Worm (Caenorhabditis elegans) whole organism, early embryonic: ENCODE data around the gene C12D5.5.

Experiments used
- aly-1 ChIP-seq: sonication (generic microtip); optimal IDR thresholded peaks from 2 replicates; lab custom pipeline; 2016; ENCODE audit warnings: missing genetic modification characterization, missing compliant biosample characterization
- ceh-36 ChIP-seq: sonication (generic microtip); optimal IDR thresholded peaks from 2 replicates; lab custom pipeline; 2016; ENCODE audit warnings: missing genetic modification characterization, inconsistent platforms, missing compliant biosample characterization
- hmbx-1 ChIP-seq: sonication (generic microtip); optimal IDR thresholded peaks from 2 replicates; lab custom pipeline; 2016; ENCODE audit warnings: mild to moderate bottlenecking, missing genetic modification characterization, missing compliant biosample characterization

DNA sequence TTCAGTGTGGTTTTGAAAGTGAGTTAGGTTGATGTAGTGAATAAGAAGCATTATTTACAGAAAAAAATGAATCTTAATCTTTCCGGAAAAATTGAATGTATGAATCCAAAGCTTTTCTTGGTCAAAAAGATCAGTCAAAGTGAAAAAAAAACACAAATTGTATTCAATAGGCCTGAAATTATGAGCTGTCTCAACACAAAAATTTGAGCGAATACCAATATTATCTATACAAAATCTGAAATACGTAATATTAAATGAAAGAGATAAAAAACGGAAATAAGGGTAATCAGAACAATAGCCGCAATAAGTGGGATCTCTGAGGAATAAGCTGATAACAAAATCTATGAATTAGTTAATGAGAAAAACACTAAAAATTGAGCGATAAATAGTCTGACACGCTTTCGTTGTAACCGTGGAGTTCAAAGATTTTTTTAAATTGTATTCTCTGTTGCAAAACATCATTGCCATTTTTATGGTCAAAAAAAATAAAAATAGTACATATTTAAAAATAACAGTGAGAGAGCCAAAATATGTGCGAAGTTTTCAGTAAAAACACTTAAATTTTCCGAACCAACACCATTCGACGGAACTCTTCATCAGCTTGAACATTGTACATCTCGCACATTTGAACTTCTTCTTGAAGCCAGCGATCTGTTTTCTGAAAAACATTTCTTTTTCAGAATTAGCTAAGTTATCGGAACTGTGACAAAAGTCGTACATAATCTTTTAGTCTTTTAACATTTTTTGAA lies 16.0 kb downstream of the C12D5.5 start, which contains the start of gene sre-11:
- TF ChIP-seq hmbx-1 (tag; lab: Kevin White, UChicago) = no peak
- TF ChIP-seq aly-1 (tag; lab: Kevin White, UChicago) = no peak
- no peak for TF ChIP-seq ceh-36
